Worm (Caenorhabditis elegans): ENCODE measurements around the gene mrp-8.

ce11 chrIII:12270391-12270790, 32.6 kb downstream of the mrp-8 start:
- TF ChIP-seq F13H6.1 (tag; optimal IDR thresholded peaks at IDR 0.05): no peak
- TF ChIP-seq aly-2 (tag; optimal IDR thresholded peaks at IDR 0.05): no peak
- TF ChIP-seq elt-3 (tag; optimal IDR thresholded peaks at IDR 0.05): no peak
- TF ChIP-seq nhr-25 (tag; optimal IDR thresholded peaks at IDR 0.05): no peak
- no peak for TF ChIP-seq unc-62 (GFP tag; optimal IDR thresholded peaks at IDR 0.05)
- no peak for TF ChIP-seq ceh-82 (tag; optimal IDR thresholded peaks at IDR 0.05)
- no peak for TF ChIP-seq R02D3.7 (tag; optimal IDR thresholded peaks at IDR 0.05)
- no peak for TF ChIP-seq fos-1 (tag; optimal IDR thresholded peaks at IDR 0.05)
- no peak for TF ChIP-seq crh-2 (tag; optimal IDR thresholded peaks at IDR 0.05)
- no peak for TF ChIP-seq elt-1 (tag; optimal IDR thresholded peaks at IDR 0.05)
- TF ChIP-seq lin-11 (tag; optimal IDR thresholded peaks at IDR 0.05): no peak

All from whole organism, L2 larva.